Worm (Caenorhabditis elegans) whole organism, L4 larva: ENCODE data around the gene ttr-48.

ENCODE experiments used
- snpc-4 ChIP-seq: fragments of 150-350 bp; optimal IDR thresholded peaks from 2 replicates; lab custom pipeline; 2014; ENCODE audit warnings: missing biosample characterization, missing genetic modification characterization
- unc-62 ChIP-seq, 3 experiments: fragments of 150-350 bp in 1 of 3; sonication (generic microtip); optimal IDR thresholded peaks in 2 of 3; peaks in 1 of 3; 1 replicate in 1 of 3; 2 replicates in 2 of 3; lab custom pipeline; 2014 to 2017; ENCODE audit warnings: missing biosample characterization in 3 of 3, missing genetic modification characterization in 3 of 3, missing genetic modification reagents in 3 of 3, missing genotype in 1 of 3

ce11 chrX:3873445-3873844 lies 31.2 kb upstream of the ttr-48 start, which contains the start of gene lim-4:
- no peak for TF ChIP-seq unc-62 (GFP tag; optimal IDR thresholded peaks at IDR 0.05 in 1 of 2; lab: Kevin White, UChicago)
- TF ChIP-seq unc-62 (tag; optimal IDR thresholded peaks at IDR 0.05; lab: Kevin White, UChicago): no peak
- TF ChIP-seq snpc-4: no peak
